Worm (Caenorhabditis elegans): ENCODE measurements around the gene F44B9.10.

ce11 chrIII:8067798-8068197, 34.4 kb upstream of the F44B9.10 start:
- TF ChIP-seq lin-40 (tag; optimal IDR thresholded peaks at IDR 0.05) (no peak), nhr-120 (GFP tag; IDR thresholded peaks at IDR 0.05) (no peak), nfya-1 (tag; optimal IDR thresholded peaks at IDR 0.05; ENCODE audit: borderline replicate concordance, insufficient read depth) (no peak), ceh-79 (tag; optimal IDR thresholded peaks at IDR 0.05) (no peak), fkh-3 (tag; optimal IDR thresholded peaks at IDR 0.05) (no peak), unc-62 (GFP tag; optimal IDR thresholded peaks at IDR 0.05) (no peak), snpc-4 (GFP tag; optimal IDR thresholded peaks at IDR 0.05) (no peak), snpc-4 (tag; optimal IDR thresholded peaks at IDR 0.05) (no peak), snpc-1.1 (tag; optimal IDR thresholded peaks at IDR 0.05; ENCODE audit: insufficient read depth) (no peak), mel-28 (tag; optimal IDR thresholded peaks at IDR 0.05; ENCODE audit: borderline replicate concordance) (no peak), C06A6.2 (GFP tag; conservative IDR thresholded peaks at IDR 0.05) (no peak), die-1 (tag; optimal IDR thresholded peaks at IDR 0.05) (no peak), dpff-1 (tag; optimal IDR thresholded peaks at IDR 0.05) (no peak), hlh-12 (tag; optimal IDR thresholded peaks at IDR 0.05) (no peak)

Data from whole organism, young adult.